Fruit fly (Drosophila melanogaster) whole organism, prepupa: ENCODE results near the gene TotC.

Source experiments
- CG11762 ChIP-seq: fragments of 200-800 bp; sonication (Bioruptor generic); optimal IDR thresholded peaks from 3 replicates; lab custom pipeline; 2016; ENCODE audit warnings: missing biosample characterization, missing genetic modification characterization; ENCODE audit not compliant: insufficient read depth
- CG3032 ChIP-seq: fragments of 200-800 bp; optimal IDR thresholded peaks from 2 replicates; lab custom pipeline; 2019; ENCODE audit warnings: missing biosample characterization, mild to moderate bottlenecking, missing genetic modification characterization, moderate library complexity
- CG6163 ChIP-seq: fragments of 200-800 bp; sonication (Bioruptor generic); IDR thresholded peaks from 3 replicates; pipeline ENCODE4 v1.3.6; 2022; ENCODE audit warnings: missing biosample characterization, missing genetic modification characterization
- CG6808 ChIP-seq: fragments of 200-800 bp; sonication (Bioruptor generic); optimal IDR thresholded peaks from 3 replicates; lab custom pipeline; 2017; ENCODE audit warnings: missing biosample characterization, missing genetic modification characterization, mild to moderate bottlenecking, moderate library complexity, missing genetic modification reagents
- CG6854 ChIP-seq: fragments of 200-800 bp; sonication (Bioruptor generic); optimal IDR thresholded peaks from 2 replicates; lab custom pipeline; 2017; ENCODE audit warnings: missing biosample characterization, mild to moderate bottlenecking, missing genetic modification characterization
- CG8119 ChIP-seq: fragments of 200-800 bp; sonication (Bioruptor generic); IDR thresholded peaks from 3 replicates; pipeline ENCODE4 v1.3.6; 2022; ENCODE audit warnings: missing biosample characterization, missing genetic modification characterization
- CG9139 ChIP-seq: fragments of 200-800 bp; sonication (Bioruptor generic); optimal IDR thresholded peaks from 3 replicates; lab custom pipeline; 2017; ENCODE audit warnings: missing biosample characterization, mild to moderate bottlenecking, missing genetic modification characterization
- Eip75B ChIP-seq: fragments of 200-800 bp; sonication (Bioruptor generic); optimal IDR thresholded peaks from 3 replicates; lab custom pipeline; 2016; ENCODE audit warnings: missing biosample characterization, missing genetic modification characterization
- Eip78C ChIP-seq: fragments of 200-800 bp; sonication (Bioruptor generic); peaks from one replicate; lab custom pipeline; 2016; ENCODE audit warnings: missing biosample characterization, missing genetic modification characterization
- Gug ChIP-seq: fragments of 200-800 bp; sonication (Bioruptor generic); IDR thresholded peaks from 2 replicates; pipeline ENCODE4 v1.3.6; 2022; ENCODE audit warnings: missing biosample characterization, missing genetic modification characterization
- Hr4 ChIP-seq: fragments of 200-800 bp; sonication (Bioruptor generic); optimal IDR thresholded peaks from 3 replicates; lab custom pipeline; 2016; ENCODE audit warnings: missing biosample characterization, missing genetic modification characterization
- Sox102F ChIP-seq: fragments of 200-800 bp; sonication (Bioruptor generic); optimal IDR thresholded peaks from 2 replicates; lab custom pipeline; 2016; ENCODE audit warnings: missing biosample characterization, mild to moderate bottlenecking, missing genetic modification characterization
- Sox14 ChIP-seq: fragments of 200-800 bp; sonication (Bioruptor generic); optimal IDR thresholded peaks from 3 replicates; lab custom pipeline; 2016; ENCODE audit warnings: missing biosample characterization, missing genetic modification characterization
- achi ChIP-seq: fragments of 200-800 bp; sonication (Bioruptor generic); optimal IDR thresholded peaks from 3 replicates; lab custom pipeline; 2016; ENCODE audit warnings: missing biosample characterization, missing genetic modification characterization
- esn ChIP-seq: fragments of 200-800 bp; sonication (Bioruptor generic); optimal IDR thresholded peaks from 2 replicates; lab custom pipeline; 2016; ENCODE audit warnings: missing biosample characterization, mild to moderate bottlenecking, missing genetic modification characterization, moderate library complexity
- fd59A ChIP-seq: fragments of 200-800 bp; sonication (Bioruptor generic); optimal IDR thresholded peaks from 2 replicates; lab custom pipeline; 2017; ENCODE audit warnings: missing biosample characterization, mild to moderate bottlenecking, missing genetic modification characterization, missing genetic modification reagents
- fkh ChIP-seq: fragments of 200-800 bp; sonication (Bioruptor generic); optimal IDR thresholded peaks from 3 replicates; lab custom pipeline; 2017; ENCODE audit warnings: missing biosample characterization, mild to moderate bottlenecking, missing genetic modification characterization, moderate library complexity
- lz ChIP-seq: fragments of 200-800 bp; sonication (Bioruptor generic); optimal IDR thresholded peaks from 3 replicates; lab custom pipeline; 2016; ENCODE audit warnings: missing biosample characterization, missing genetic modification characterization
- svp ChIP-seq: fragments of 200-800 bp; sonication (Bioruptor generic); peaks from one replicate; lab custom pipeline; 2016; ENCODE audit warnings: missing biosample characterization, missing genetic modification characterization
- vri ChIP-seq: fragments of 200-800 bp; sonication (Bioruptor generic); optimal IDR thresholded peaks from 3 replicates; lab custom pipeline; 2016; ENCODE audit warnings: missing biosample characterization, mild to moderate bottlenecking, missing genetic modification characterization

The TotC gene

DNA sequence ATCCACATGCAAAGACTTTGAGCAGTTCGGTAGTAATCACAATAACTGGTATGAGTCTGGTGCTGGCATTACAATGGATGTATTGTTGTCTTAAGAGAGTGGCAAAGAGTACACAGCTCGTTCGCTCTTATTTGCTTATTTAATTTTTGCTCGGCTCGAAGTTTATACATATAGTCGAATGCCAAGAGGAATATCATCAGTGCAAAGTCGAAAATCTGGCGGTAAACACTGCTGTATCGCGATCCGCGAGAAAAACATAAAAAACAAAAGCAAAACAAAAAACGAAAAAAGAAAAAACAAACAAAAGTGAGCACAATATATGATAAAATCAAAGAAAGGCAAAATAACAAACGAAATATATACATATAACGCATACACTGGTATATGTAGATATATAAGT is 41.3 kb downstream of the TotC start, which contains the start of gene hdly (continued):
- TF ChIP-seq CG8119 (GFP tag; lab: Robert Waterston, UW) (peak; percentile 99), Hr4 (GFP tag; lab: Kevin White, UChicago) (peak; percentile 92), CG9139 (GFP tag; lab: Kevin White, UChicago) (peak; percentile 99), Eip78C (GFP tag; lab: Kevin White, UChicago) (peak; percentile 98), achi (GFP tag; lab: Kevin White, UChicago) (peak; percentile 89), Sox14 (GFP tag; lab: Kevin White, UChicago) (peak; percentile 90), svp (GFP tag; lab: Kevin White, UChicago) (peak; percentile 92), CG11762 (GFP tag; lab: Kevin White, UChicago) (peak; percentile 93)
- TF ChIP-seq, all 60 proteins: peak for 58

- no peak for TF ChIP-seq CG6808
- TF ChIP-seq CG3032 (tag; lab: Kevin White, UChicago) = no peak
- no peak for TF ChIP-seq esn
- TF ChIP-seq vri (GFP tag; lab: Kevin White, UChicago) = no peak
- TF ChIP-seq CG6163 = 0 out of 3 replicates have a peak, but pooled peaks have one; percentile 13
- peak; percentile 52 for TF ChIP-seq svp (GFP tag; lab: Kevin White, UChicago)
- no peak for TF ChIP-seq Eip75B (GFP tag; lab: Kevin White, UChicago)
- no peak for TF ChIP-seq achi (GFP tag; lab: Kevin White, UChicago)
- no peak for TF ChIP-seq fd59A
- peak; percentile 53 for TF ChIP-seq CG6854 (GFP tag; lab: Kevin White, UChicago)
- no peak for TF ChIP-seq Sox102F (GFP tag; lab: Kevin White, UChicago)
- TF ChIP-seq lz (GFP tag; lab: Kevin White, UChicago) = no peak
- TF ChIP-seq fkh = peak; percentile 79
- no peak for TF ChIP-seq Gug (GFP tag; lab: Robert Waterston, UW)
Measured at dm6 chr3R:20915828-20916227, 43.0 kb downstream of the TotC start.
